Worm (Caenorhabditis elegans) whole organism, late embryonic: ENCODE measurements around the gene suex-1.

Source experiments
- K02D7.2 ChIP-seq: sonication (generic microtip); optimal IDR thresholded peaks from 2 replicates; lab custom pipeline; 2017; ENCODE audit warnings: mild to moderate bottlenecking, missing genetic modification characterization, missing compliant biosample characterization
- ama-1 ChIP-seq: fragments of 150-350 bp; optimal IDR thresholded peaks from 2 replicates; lab custom pipeline; 2014
- ceh-30 ChIP-seq: fragments of 150-350 bp; optimal IDR thresholded peaks from 2 replicates; lab custom pipeline; 2014; ENCODE audit warnings: missing biosample characterization, missing genetic modification characterization
- dmd-4 ChIP-seq: sonication (generic microtip); optimal IDR thresholded peaks from 2 replicates; lab custom pipeline; 2016; ENCODE audit warnings: borderline replicate concordance, missing genetic modification characterization, missing compliant biosample characterization
- pqm-1 ChIP-seq: sonication (generic microtip); optimal IDR thresholded peaks from 2 replicates; lab custom pipeline; 2016; ENCODE audit warnings: missing genetic modification characterization, missing compliant biosample characterization
- unc-55 ChIP-seq: sonication (generic microtip); optimal IDR thresholded peaks from 2 replicates; lab custom pipeline; 2017; ENCODE audit warnings: missing biosample characterization, missing genetic modification reagents, missing genetic modification characterization

DNA sequence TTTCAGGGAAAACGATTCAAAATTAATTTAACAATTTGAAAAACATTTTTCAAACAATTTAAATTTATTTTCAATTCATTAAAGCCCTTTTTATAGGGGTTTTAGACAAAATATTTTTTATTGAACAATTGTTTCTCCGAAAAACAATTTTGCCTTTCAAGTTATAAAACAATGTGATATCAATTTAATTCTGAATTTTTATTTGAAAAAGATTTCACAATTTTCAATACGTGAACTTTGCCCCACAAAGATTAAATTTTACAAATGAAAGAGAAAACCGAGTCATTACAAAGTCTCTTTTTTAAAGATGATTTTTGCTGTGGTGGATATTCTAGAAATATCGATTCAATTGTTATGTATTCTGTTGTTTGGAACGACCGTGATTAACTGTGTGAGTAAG lies 20.9 kb upstream of the suex-1 start, which contains the start of gene ZK177.2:
- TF ChIP-seq ama-1 (lab: Kevin White, UChicago) (no peak), K02D7.2 (tag; lab: Kevin White, UChicago) (no peak), unc-55 (GFP tag; lab: Kevin White, UChicago) (no peak), ceh-30 (tag; lab: Kevin White, UChicago) (no peak), pqm-1 (tag; lab: Kevin White, UChicago) (no peak), dmd-4 (tag; lab: Kevin White, UChicago) (no peak)
